Worm (Caenorhabditis elegans) whole organism, L4/young adult: Measurements from ENCODE around the gene C08D8.1.
"Not testable (repeated sequence)": the region's sequence is repeated elsewhere in the genome, so short reads cannot be mapped to it uniquely, and the experiment has no call there.

Source experiments
- W03F9.2 ChIP-seq: fragments of 150-350 bp; optimal IDR thresholded peaks from 2 replicates; lab custom pipeline; 2014; ENCODE audit warnings: missing biosample characterization, missing genetic modification characterization
- dao-5 ChIP-seq: sonication (generic microtip); optimal IDR thresholded peaks from 2 replicates; lab custom pipeline; 2016; ENCODE audit warnings: missing genotype, missing genetic modification characterization, moderate library complexity, missing compliant biosample characterization
- him-1 ChIP-seq: sonication (generic microtip); optimal IDR thresholded peaks from 2 replicates; lab custom pipeline; 2016; ENCODE audit warnings: missing genotype, missing genetic modification reagents, missing genetic modification characterization, missing compliant biosample characterization

The C08D8.1 gene

ce11 chrV:8318135-8318534 lies 27.4 kb upstream of the C08D8.1 start, which contains the start of gene clec-219:
Gene clec-219 (plus strand): TSS chrV:8318435.
- TF ChIP-seq him-1 (no peak), W03F9.2 (tag; lab: Kevin White, UChicago) (no peak), dao-5 (tag; lab: Kevin White, UChicago) (no peak)

ce11 chrV:8323545-8323944 lies 22.0 kb upstream of the C08D8.1 start:
- TF ChIP-seq him-1 (no peak), dao-5 (tag; lab: Kevin White, UChicago) (no peak), W03F9.2 (tag; lab: Kevin White, UChicago) (no peak)

ce11 chrV:8325906-8326305 lies 19.7 kb upstream of the C08D8.1 start:
- no peak for TF ChIP-seq dao-5 (tag; lab: Kevin White, UChicago)
- TF ChIP-seq W03F9.2 (tag; lab: Kevin White, UChicago): no peak
- TF ChIP-seq him-1: no peak

ce11 chrV:8327080-8327479 lies 18.5 kb upstream of the C08D8.1 start:
- TF ChIP-seq W03F9.2 (tag; lab: Kevin White, UChicago): no peak

- no peak for TF ChIP-seq dao-5 (tag; lab: Kevin White, UChicago)
- no peak for TF ChIP-seq him-1
- no peak for TF ChIP-seq W03F9.2 (tag; lab: Kevin White, UChicago)
These were observed 11.2 kb upstream of the C08D8.1 start, which contains the start of gene tmd-2 for ce11 chrV:8334360-8334759. Gene tmd-2 (plus strand): TSS chrV:8334660.

ce11 chrV:8335620-8336019 lies 9.9 kb upstream of the C08D8.1 start:
- TF ChIP-seq dao-5 (tag; lab: Kevin White, UChicago) (no peak), him-1 (no peak), W03F9.2 (tag; lab: Kevin White, UChicago) (no peak)

- not testable (repeated sequence) for TF ChIP-seq dao-5 (tag; lab: Kevin White, UChicago); W03F9.2 (tag; lab: Kevin White, UChicago); him-1
These were observed 4.6 kb upstream of the C08D8.1 start, which contains the start of gene C08D8.7 for ce11 chrV:8340924-8341323. Gene C08D8.7 (plus strand): TSS chrV:8341224.

- TF ChIP-seq dao-5 (tag; lab: Kevin White, UChicago): no peak
- no peak for TF ChIP-seq W03F9.2 (tag; lab: Kevin White, UChicago)
- no peak for TF ChIP-seq him-1
These were observed 3.1 kb upstream of the C08D8.1 start for ce11 chrV:8342416-8342815.

ce11 chrV:8348959-8349389 lies 3.4 kb downstream of the C08D8.1 start:
- TF ChIP-seq dao-5 (tag; lab: Kevin White, UChicago) (no peak), W03F9.2 (tag; lab: Kevin White, UChicago) (peak; percentile 67), him-1 (peak; percentile 50)

- TF ChIP-seq dao-5 (tag; lab: Kevin White, UChicago): no peak
- TF ChIP-seq him-1: no peak
- TF ChIP-seq W03F9.2 (tag; lab: Kevin White, UChicago): no peak
These were observed 4.4 kb downstream of the C08D8.1 start for ce11 chrV:8349950-8350349.

- no peak for TF ChIP-seq him-1
- no peak for TF ChIP-seq dao-5 (tag; lab: Kevin White, UChicago)
- TF ChIP-seq W03F9.2 (tag; lab: Kevin White, UChicago): no peak
These were observed 5.8 kb downstream of the C08D8.1 start, which contains the start of gene srsx-22 for ce11 chrV:8351371-8351770. Gene srsx-22 (plus strand): TSS chrV:8351671.

- TF ChIP-seq W03F9.2 (tag; lab: Kevin White, UChicago) (no peak), dao-5 (tag; lab: Kevin White, UChicago) (no peak), him-1 (no peak)
These were observed 10.1 kb downstream of the C08D8.1 start, which contains the start of gene mom-2 for ce11 chrV:8355435-8356212. Gene mom-2 (plus strand): TSS chrV:8355988.

- TF ChIP-seq W03F9.2 (tag; lab: Kevin White, UChicago) (no peak), dao-5 (tag; lab: Kevin White, UChicago) (no peak), him-1 (no peak)
These were observed 12.2 kb downstream of the C08D8.1 start for ce11 chrV:8357756-8358155.

ce11 chrV:8358702-8359101 lies 13.1 kb downstream of the C08D8.1 start:
- TF ChIP-seq him-1: no peak
- TF ChIP-seq W03F9.2 (tag; lab: Kevin White, UChicago): no peak
- TF ChIP-seq dao-5 (tag; lab: Kevin White, UChicago): no peak
